Fruit fly (Drosophila melanogaster) whole organism: Measurements from ENCODE around the gene Hip14.

Experiments used
- CG8478 ChIP-seq: fragments of >200 bp; optimal IDR thresholded peaks from 2 replicates; lab custom pipeline; 2018; ENCODE audit warnings: inconsistent platforms
- Dll ChIP-seq: fragments of >200 bp; optimal IDR thresholded peaks from 2 replicates; lab custom pipeline; 2017
- EcR ChIP-seq, 2 experiments: fragments of >200 bp; optimal IDR thresholded peaks; 2 replicates each; lab custom pipeline; 2017; ENCODE audit warnings: missing biosample characterization in 2 of 2, missing genetic modification characterization in 2 of 2, missing genetic modification reagents in 2 of 2
- pan ChIP-seq: fragments of >200 bp; optimal IDR thresholded peaks from 2 replicates; lab custom pipeline; 2017
- psq ChIP-seq: fragments of >200 bp; optimal IDR thresholded peaks from 2 replicates; lab custom pipeline; 2017
- usp ChIP-seq: fragments of >200 bp; optimal IDR thresholded peaks from 2 replicates; lab custom pipeline; 2017; ENCODE audit warnings: missing biosample characterization, missing genetic modification characterization, mixed read lengths

dm6 chr3L:15999358-16000005 is 11.4 kb downstream of the Hip14 start:
- TF ChIP-seq usp (GFP tag; lab: Kevin White, UChicago) = no peak
- no peak for TF ChIP-seq CG8478
- TF ChIP-seq psq = no peak
- no peak for TF ChIP-seq pan (lab: Kevin White, UChicago)
- TF ChIP-seq EcR (GFP tag; optimal IDR thresholded peaks at IDR 0.05; lab: Kevin White, UChicago) = no peak
- TF ChIP-seq Dll = no peak
